Worm (Caenorhabditis elegans): Measurements from ENCODE around the gene R193.6.

R193.6 gene

DNA sequence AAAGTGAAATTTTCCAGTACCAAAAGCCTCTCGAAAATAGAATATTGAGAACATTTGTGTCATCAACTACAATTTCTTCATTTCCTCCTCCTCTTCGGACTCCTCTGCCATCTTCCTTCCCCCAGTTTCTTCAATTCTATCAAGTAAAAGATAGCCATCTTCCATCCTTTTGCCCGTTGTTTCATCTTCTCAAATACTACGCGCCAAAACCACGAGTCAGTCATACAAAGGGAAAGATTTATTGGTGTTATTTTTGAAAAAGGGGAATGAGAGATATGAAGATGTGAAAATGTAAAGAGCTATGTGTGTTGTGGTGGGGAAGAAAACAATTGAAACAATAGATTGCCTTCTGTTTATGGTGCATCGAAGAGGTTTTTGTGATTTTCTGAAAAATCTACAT, 26.4 kb upstream of the R193.6 start (continued):
- TF ChIP-seq pax-3 (tag; optimal IDR thresholded peaks at IDR 0.05) (no peak), ztf-4 (tag; optimal IDR thresholded peaks at IDR 0.05) (no peak), ceh-82 (tag; optimal IDR thresholded peaks at IDR 0.05) (peak in 1 of 3 experiments; percentile 41), hlh-17 (GFP tag; optimal IDR thresholded peaks at IDR 0.05; ENCODE audit: borderline replicate concordance) (no peak), aha-1 (tag; optimal IDR thresholded peaks at IDR 0.05) (no peak), C16A3.4 (tag; optimal IDR thresholded peaks at IDR 0.05) (peak; percentile 58), ceh-63 (GFP tag; optimal IDR thresholded peaks at IDR 0.05) (no peak), ceh-90 (tag; optimal IDR thresholded peaks at IDR 0.05) (no peak), isw-1 (GFP tag; IDR thresholded peaks at IDR 0.05) (no peak), mep-1 (tag; optimal IDR thresholded peaks at IDR 0.05) (peak; percentile 60), swsn-7 (tag; optimal IDR thresholded peaks at IDR 0.05) (no peak), lin-15B (tag; optimal IDR thresholded peaks at IDR 0.05) (no peak), nhr-77 (tag; optimal IDR thresholded peaks at IDR 0.05) (no peak), ceh-88 (GFP tag; IDR thresholded peaks at IDR 0.05) (no peak), unc-86 (tag; optimal IDR thresholded peaks at IDR 0.05) (no peak), fkh-10 (GFP tag; optimal IDR thresholded peaks at IDR 0.05) (no peak), sox-4 (tag; optimal IDR thresholded peaks at IDR 0.05) (no peak), tbx-2 (tag; optimal IDR thresholded peaks at IDR 0.05) (no peak), Y116A8C.19 (tag; optimal IDR thresholded peaks at IDR 0.05; ENCODE audit: borderline replicate concordance) (no peak), nhr-11 (tag; optimal IDR thresholded peaks at IDR 0.05) (no peak), efl-1 (optimal IDR thresholded peaks at IDR 0.05) (no peak), efl-1 (GFP tag; optimal IDR thresholded peaks at IDR 0.05 in 1 of 2) (no peak), skn-1 (tag; optimal IDR thresholded peaks at IDR 0.05) (peak; percentile 16), sptf-1 (tag; optimal IDR thresholded peaks at IDR 0.05) (no peak), nhr-19 (GFP tag; conservative IDR thresholded peaks at IDR 0.05) (no peak), mab-9 (GFP tag; IDR thresholded peaks at IDR 0.05) (no peak), unc-62 (GFP tag; optimal IDR thresholded peaks at IDR 0.05) (no peak), snu-23 (GFP tag; optimal IDR thresholded peaks at IDR 0.05) (peak; percentile 68), unc-130 (tag; optimal IDR thresholded peaks at IDR 0.05) (no peak), C04F5.9 (tag; optimal IDR thresholded peaks at IDR 0.05) (no peak), nhr-12 (tag; optimal IDR thresholded peaks at IDR 0.05) (no peak), lin-35 (GFP tag; optimal IDR thresholded peaks at IDR 0.05) (peak in 1 of 2 experiments; percentile 41), mdl-1 (tag; optimal IDR thresholded peaks at IDR 0.05) (no peak), F16B12.6 (tag; optimal IDR thresholded peaks at IDR 0.05) (no peak), ztf-11 (tag; optimal IDR thresholded peaks at IDR 0.05) (no peak), ets-5 (GFP tag; IDR thresholded peaks at IDR 0.05) (no peak), grh-1 (GFP tag; IDR thresholded peaks at IDR 0.05) (no peak), dpl-1 (GFP tag; optimal IDR thresholded peaks at IDR 0.05) (peak in 1 of 3 experiments; percentile 25), egl-13 (tag; optimal IDR thresholded peaks at IDR 0.05) (no peak), fos-1 (tag; optimal IDR thresholded peaks at IDR 0.05) (peak; percentile 39), elt-3 (tag; optimal IDR thresholded peaks at IDR 0.05) (peak in 1 of 6 experiments; percentile 55), nhr-85 (tag) (peak; percentile 77), unc-98 (GFP tag; IDR thresholded peaks at IDR 0.05) (no peak), egl-27 (tag; optimal IDR thresholded peaks at IDR 0.05) (no peak), dsc-1 (tag; optimal IDR thresholded peaks at IDR 0.05) (no peak), efl-3 (GFP tag; optimal IDR thresholded peaks at IDR 0.05) (no peak), lir-3 (tag; optimal IDR thresholded peaks at IDR 0.05; ENCODE audit: poor library complexity) (peak; percentile 30), lin-14 (GFP tag; optimal IDR thresholded peaks at IDR 0.05) (peak; percentile 88), lin-39 (tag; optimal IDR thresholded peaks at IDR 0.05) (no peak), nhr-20 (tag; optimal IDR thresholded peaks at IDR 0.05) (peak; percentile 25), C34B4.2 (tag; optimal IDR thresholded peaks at IDR 0.05) (no peak), alr-1 (tag; optimal IDR thresholded peaks at IDR 0.05; ENCODE audit: borderline replicate concordance) (no peak), fkh-4 (tag; optimal IDR thresholded peaks at IDR 0.05; ENCODE audit: borderline replicate concordance) (no peak)

Data from whole organism, L1 larva.